Fruit fly (Drosophila melanogaster) whole organism, larva: ENCODE results near the gene CG10470.

Source experiments
- noc ChIP-seq: fragments of 200-800 bp; sonication (Bioruptor generic); optimal IDR thresholded peaks from 3 replicates; lab custom pipeline; 2019; ENCODE audit warnings: missing biosample characterization, mild to moderate bottlenecking, missing genetic modification characterization, moderate library complexity

CG10470 gene

DNA sequence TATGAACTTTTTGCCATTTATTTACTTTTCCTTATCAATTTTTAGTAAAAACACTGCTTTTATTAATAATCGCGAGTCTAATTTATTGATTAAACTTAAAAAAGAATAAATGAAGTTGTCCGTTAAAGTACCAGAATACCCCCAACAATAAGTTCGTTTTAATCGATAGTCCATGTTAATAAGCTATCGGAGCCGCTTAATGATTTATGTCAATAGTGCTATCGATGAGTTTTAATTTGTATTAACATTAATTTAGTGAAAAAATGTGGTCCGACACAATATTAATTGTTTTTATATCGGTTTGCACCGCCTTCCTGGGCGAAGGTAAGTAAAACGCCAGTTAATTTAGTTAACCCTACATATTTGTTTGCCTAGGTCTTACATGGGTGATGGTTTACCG lies at the start of gene CG10470:
Gene CG10470 (plus strand): TSS at position 165 of the 400 bp plus-strand sequence.
- TF ChIP-seq noc (tag; lab: Kevin White, UChicago): no peak

DNA sequence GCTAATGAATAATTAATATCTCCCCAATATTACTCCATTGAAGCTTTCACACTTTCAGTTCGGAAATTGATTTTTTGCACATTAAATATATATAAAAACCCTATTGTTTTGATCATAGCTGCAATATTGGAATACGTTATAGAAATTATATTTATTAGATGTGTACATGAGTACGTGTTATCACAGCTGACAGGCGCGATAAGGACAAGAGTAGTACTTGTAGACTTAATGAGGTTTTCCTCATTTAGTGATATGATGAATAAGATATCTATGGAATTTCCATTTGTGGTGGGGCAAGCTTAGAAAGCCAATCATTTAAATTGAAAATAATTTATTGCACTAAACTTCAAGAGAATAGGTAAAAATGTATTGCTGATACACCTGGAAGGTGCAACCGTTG lies 46.4 kb upstream of the CG10470 start:
- no peak for TF ChIP-seq noc (tag; lab: Kevin White, UChicago)

DNA sequence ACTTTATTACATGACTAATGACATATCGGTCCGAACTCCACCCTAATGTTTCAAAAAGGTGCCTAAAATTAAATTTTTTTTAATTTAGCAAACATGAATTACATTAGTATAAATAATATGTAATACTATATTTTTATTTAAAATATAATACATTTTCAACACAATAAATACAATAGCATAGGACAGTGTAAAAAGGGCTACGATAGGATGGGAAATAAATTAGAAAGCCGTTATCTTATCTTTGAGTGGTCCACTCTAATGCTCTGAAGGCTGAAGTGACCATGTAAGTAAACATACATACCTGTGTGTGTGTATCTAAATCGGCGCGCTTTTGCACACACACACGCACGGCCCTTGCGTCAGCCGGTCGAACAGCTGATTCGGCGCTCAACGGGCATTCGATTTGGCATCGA lies 45.9 kb upstream of the CG10470 start, which contains the start of gene CG31793:
Gene CG31793 (plus strand): TSS at position 409 of the 413 bp plus-strand sequence.
- peak; percentile 88 for TF ChIP-seq noc (tag; lab: Kevin White, UChicago)

DNA sequence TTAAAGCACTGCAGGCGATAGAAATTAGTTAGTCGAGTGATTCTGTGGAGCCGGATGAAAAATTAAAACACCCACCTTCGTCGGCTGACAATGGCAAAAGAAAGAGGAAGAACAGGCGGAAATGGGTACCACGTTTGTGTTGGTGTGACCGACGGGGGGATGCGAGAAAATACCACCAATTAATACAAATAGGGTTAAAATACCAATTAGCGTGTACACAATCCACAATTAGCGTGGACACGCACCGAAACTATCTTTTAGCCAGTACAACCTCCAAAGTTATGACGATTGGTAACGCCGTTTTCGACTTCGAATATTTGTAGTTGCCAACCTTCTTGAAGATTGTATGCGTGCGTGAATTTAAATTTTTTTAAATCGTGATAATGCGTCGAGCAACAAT lies 39.7 kb upstream of the CG10470 start, which contains the start of gene RpL30:
Gene RpL30 (minus strand): TSS at position 177 of the 400 bp plus-strand sequence.
- TF ChIP-seq noc (tag; lab: Kevin White, UChicago): peak; percentile 82

DNA sequence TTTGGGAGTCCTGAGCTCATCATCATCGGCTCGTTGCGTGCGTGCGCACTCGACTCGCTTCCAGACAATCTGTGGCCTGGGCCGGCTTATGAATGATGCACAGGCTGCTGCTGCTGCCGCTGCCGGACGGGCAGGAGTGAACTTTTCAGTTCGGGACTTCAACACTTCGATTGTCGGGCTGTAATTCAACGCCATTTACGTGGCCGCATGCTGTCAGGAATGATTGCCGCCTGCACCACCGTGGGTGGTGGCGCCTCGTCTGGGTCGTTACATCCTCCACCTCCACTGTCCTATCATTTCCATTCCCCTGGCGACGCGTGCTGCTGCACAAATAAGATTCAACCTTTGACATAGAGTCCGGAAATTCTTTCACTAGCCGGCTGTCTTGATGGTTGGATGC lies 38.8 kb upstream of the CG10470 start:
- no peak for TF ChIP-seq noc (tag; lab: Kevin White, UChicago)

DNA sequence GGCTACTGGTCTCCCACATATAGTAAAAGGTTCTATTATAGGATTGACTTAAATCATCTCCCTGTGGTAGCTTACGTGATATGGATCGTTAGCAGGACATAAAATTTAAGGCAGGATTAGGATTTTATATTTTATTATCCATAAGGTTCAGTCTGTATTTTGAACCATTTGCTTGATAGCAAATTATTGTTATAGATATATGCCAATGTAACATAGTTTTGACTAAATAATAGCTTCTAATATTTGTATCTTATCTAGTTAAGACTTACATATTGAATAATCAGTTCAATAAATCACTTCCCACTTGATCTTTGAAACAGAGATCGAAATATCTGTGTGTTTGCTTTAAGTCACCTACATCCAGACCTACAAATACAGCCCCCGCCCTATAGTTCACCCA lies 38.3 kb upstream of the CG10470 start, which contains the start of gene robl37BC:
Gene robl37BC (plus strand): TSS at position 301 of the 400 bp plus-strand sequence.
- no peak for TF ChIP-seq noc (tag; lab: Kevin White, UChicago)

DNA sequence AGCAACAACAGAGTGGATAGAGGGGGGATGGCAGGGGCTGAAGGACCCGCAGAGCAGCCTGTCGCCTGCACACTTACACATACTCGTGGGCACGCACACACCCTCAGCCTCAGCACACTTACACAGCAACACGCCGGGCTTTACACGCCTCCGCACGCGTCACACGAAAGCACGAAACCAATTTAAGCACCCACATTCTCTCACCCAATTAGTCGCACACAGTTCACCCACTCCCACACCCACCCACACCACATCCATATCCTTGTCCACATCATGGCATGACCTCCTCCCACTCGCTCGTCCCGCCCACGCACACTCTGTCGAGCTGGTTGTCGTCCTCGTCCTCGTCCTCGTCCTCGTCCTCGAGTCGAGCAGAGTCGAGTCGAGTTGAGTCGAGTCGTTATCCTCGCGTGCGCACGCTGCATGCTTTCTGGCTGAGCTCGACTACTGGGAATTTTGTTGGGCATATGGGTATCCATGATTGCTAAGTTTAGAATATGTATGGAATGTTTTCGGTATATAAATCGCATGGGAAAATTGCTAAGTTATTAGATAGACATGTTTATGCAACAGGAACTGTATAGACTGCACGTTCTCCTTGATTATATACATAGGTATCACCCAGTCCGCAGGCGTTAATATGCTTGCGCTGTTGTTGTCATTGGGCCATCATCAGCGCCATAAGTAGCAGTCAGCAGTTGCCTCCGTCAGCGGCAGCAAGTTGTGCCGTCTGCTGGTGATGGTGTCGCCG lies 36.8 kb upstream of the CG10470 start:
- TF ChIP-seq noc (tag; lab: Kevin White, UChicago): peak; percentile 54

DNA sequence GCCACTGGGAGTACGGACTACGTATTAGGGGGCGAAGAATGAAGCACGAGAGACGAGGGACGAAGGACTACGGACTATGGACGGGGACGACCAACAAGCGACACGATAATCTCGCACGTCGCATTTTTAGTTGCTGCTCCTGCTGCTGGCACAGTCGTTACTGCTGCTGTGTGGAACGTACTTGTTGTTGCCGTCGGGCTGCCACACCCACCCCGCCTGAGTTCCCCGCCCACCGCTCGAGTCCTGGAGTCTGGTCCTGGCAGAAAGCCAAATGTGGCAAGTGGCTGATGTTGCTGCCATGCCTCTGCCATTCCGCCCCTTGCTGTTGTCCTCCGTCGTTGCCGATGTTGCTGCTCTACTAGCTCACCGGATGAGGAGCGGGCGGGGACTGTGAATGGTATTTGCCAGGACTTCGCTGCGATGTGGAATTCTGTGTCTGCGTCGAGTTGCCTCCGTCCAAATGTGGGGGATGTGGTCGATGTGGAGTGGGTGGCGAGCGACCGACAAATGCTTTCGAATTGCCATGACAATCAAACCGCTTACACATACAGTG lies 36.0 kb upstream of the CG10470 start:
- no peak for TF ChIP-seq noc (tag; lab: Kevin White, UChicago)

DNA sequence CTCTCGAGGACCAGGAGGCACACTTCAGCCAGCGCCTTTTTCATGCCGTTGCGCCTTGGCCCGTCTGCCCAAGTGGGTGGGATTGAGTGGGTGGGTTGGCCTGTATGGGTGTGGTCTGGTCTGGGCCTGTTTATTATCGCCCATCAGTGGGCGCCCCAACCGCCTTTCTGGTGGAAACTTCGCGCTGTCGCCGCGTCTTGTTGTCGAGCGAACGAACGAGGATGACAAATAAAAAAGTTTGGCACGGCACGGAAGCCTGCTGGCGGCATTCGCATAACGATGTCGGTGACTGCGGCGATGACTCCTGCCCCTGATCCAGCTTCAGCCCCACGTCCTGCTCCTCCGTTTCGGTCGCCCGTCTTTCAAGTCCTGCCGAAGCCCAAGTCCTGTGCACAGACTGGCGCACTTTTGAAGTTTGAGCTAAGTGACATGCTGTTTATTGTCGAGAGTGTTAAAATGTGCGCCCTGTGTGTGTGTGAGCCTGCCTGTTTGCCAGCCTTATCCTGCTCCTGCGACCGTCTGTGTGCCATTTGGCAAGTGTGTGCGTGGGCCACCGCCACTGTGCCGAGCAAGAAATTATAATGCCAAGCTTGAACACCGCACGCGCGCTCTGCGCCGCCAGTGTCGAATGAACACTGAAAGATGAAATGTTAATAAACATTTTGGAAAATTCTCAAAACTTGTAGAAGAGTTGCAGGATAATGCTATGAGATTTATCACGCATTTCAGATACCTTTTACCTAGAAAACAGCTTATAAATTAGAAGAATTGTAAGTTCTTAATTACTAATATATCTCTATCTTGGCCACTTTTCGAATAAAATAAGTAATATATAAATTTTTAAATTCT lies 34.6 kb upstream of the CG10470 start:
- peak; percentile 23 for TF ChIP-seq noc (tag; lab: Kevin White, UChicago)

DNA sequence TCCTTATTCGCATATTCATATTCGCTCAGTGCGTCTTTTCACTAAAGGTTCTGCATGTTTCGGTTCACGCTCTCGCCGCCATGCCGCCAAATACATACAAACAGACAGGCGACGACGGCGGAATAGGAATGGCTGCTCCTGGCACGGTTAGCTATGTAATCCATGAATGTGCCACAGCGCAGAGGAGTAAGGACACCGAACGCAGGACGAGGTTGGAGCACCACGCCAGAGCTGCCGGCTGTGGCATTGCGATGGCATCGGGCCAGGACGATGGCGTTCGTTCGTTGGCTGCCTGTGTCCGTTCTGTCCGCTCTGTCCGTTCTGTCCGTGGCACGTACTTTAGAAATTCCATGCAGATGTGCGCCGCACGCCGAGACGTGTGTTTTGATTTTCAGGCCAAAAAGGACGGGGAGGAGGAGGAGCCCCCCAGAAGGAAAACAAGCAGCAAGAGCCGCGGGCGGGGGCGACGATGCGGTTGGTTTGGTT lies 34.0 kb upstream of the CG10470 start:
- TF ChIP-seq noc (tag; lab: Kevin White, UChicago): no peak

DNA sequence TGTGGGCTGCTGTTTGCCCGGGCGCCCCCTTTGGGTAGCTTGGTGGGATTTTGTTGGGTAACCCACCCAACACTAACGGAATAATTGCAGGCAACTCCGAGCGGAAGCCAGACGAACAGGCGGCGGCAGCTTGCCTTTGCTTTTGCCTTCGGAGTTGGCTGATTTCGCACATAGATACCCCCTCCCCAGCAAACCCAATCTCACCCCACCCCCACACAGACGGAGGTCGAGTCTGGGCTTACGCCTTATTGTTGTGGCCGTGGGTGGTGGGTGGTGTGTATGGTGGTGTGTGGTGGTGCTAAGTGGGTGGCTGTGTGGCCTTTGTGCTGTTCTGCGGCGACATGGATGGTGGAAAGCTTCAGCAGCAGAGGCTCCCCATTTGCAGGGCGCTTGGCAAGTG lies 33.2 kb upstream of the CG10470 start:
- no peak for TF ChIP-seq noc (tag; lab: Kevin White, UChicago)

DNA sequence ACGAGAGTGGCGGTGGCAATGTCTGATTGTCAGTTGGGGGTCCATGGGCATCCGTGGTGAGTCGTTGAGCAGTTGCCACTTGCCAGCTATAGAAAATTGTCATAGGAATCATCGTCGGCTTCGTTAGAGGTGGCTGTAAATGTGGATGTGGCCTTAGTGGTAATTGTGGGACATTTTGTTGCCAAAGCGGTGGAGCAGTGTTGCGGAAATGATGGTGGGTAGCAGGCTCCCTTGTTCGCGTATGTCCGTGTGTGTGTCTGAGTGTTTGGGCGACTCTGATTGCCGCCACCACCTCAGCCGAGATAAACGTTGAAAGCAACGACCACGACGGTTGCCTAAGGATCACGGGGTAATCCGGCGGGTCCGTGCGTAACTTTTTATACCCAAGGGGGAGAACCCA lies 31.8 kb upstream of the CG10470 start:
- TF ChIP-seq noc (tag; lab: Kevin White, UChicago): no peak

DNA sequence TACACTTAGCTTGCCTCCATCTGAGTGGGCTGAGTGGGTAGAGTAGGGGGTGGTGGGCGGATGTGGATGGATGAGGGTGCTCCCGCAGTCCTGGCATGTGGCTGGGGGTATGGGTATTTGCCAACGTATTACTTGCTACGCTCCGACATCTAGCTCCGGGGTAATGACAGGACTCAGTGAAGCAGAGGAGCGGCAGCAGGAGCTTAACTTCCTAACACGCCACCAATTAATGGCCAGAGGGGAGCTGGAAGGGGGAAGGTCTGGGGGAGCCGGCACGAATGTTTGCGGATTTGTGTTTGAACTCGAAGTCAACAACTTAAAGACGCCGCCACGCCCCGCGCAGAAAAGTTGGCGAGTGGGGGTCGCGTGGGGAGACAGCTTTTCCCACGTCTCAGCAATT lies 30.6 kb upstream of the CG10470 start:
- TF ChIP-seq noc (tag; lab: Kevin White, UChicago): no peak

DNA sequence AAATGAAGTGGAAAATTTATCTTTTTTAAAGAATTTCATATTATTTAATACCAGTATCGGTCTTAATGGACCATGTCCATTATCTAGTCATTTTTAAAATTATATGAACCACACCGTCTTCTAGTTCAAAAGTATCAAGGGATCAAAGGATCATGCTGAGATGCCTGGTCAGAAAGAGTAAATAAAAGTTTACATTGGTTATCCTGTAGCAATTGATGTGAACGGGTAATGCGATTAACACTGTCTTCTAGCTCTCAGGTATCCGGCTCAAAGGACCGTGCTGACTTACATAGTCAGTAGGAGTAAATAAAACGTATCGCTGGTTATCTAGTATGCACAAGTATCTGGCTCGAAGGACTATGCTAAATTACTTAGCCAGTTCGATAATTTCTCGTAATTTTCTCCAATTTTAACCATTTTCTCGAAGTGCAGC lies 29.7 kb upstream of the CG10470 start:
- TF ChIP-seq noc (tag; lab: Kevin White, UChicago): no peak

DNA sequence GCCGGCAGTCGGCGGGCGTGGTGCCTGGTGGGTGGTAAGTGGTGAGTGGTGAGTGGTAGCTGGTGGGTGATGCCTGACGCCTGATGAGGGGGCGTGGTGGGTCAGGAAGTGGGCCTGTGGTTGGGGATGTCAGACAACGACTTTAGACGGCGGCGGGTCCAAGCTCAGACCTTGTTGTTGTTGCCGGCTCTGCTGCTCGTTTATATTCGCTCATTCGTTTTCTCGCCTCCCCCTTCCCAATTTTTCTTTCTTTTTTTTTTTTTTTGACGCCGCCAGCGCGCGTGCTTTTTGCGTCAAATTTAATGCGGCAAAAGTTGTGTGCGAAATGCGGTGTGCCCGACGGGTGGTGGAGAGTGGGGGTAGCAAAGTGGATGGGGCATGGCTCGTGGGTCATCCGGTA lies 29.2 kb upstream of the CG10470 start:
- TF ChIP-seq noc (tag; lab: Kevin White, UChicago): no peak
